Worm (Caenorhabditis elegans) whole organism, L1 larva: Measurements from ENCODE around the gene mct-3.

ENCODE experiments used
- hlh-4 ChIP-seq: sonication (generic microtip); optimal IDR thresholded peaks from 2 replicates; lab custom pipeline; 2016; ENCODE audit warnings: mild to moderate bottlenecking, missing genetic modification characterization, missing compliant biosample characterization
- nhr-11 ChIP-seq: fragments of 150-350 bp; optimal IDR thresholded peaks from 2 replicates; lab custom pipeline; 2014; ENCODE audit warnings: missing biosample characterization, missing genetic modification characterization
- nhr-20 ChIP-seq: sonication (generic microtip); optimal IDR thresholded peaks from 2 replicates; lab custom pipeline; 2016; ENCODE audit warnings: mild to moderate bottlenecking, missing genetic modification characterization, missing compliant biosample characterization
- pqm-1 ChIP-seq: sonication (generic microtip); optimal IDR thresholded peaks from 3 replicates; lab custom pipeline; 2017; ENCODE audit warnings: missing biosample characterization, missing genetic modification characterization
- zag-1 ChIP-seq: fragments of 150-350 bp; optimal IDR thresholded peaks from 2 replicates; lab custom pipeline; 2014; ENCODE audit warnings: missing biosample characterization, missing genetic modification characterization

- TF ChIP-seq nhr-11 (no peak), zag-1 (no peak), nhr-20 (tag; lab: Kevin White, UChicago) (no peak), hlh-4 (tag; lab: Kevin White, UChicago) (no peak), pqm-1 (tag; lab: Kevin White, UChicago) (no peak)
These were observed 6.7 kb upstream of the mct-3 start for ce11 chrX:13846024-13846423.
